Worm (Caenorhabditis elegans) whole organism, L3 larva: ENCODE measurements around the gene cpna-4.
A peak's percentile ranks its signal among the peaks of the same experiment; 100 is the strongest.

ENCODE experiments used
- ama-1 ChIP-seq: fragments of 150-350 bp; optimal IDR thresholded peaks from 2 replicates; lab custom pipeline; 2018
- ceh-82 ChIP-seq: fragments of 150-350 bp; optimal IDR thresholded peaks from 2 replicates; lab custom pipeline; 2014; ENCODE audit warnings: missing biosample characterization, missing genetic modification characterization
- daf-12 ChIP-seq: fragments of 150-350 bp; optimal IDR thresholded peaks from 2 replicates; lab custom pipeline; 2014; ENCODE audit warnings: missing biosample characterization, missing genetic modification reagents, missing genetic modification characterization
- egl-5 ChIP-seq: fragments of 150-350 bp; optimal IDR thresholded peaks from 2 replicates; lab custom pipeline; 2017; ENCODE audit warnings: missing biosample characterization, missing genetic modification reagents, missing genetic modification characterization, inconsistent platforms
- elt-3 ChIP-seq, 3 experiments: fragments of 150-350 bp in 1 of 3; sonication (generic microtip) in 2 of 3; optimal IDR thresholded peaks; 2 replicates in 2 of 3; 4 replicates in 1 of 3; lab custom pipeline; 2014 to 2017; ENCODE audit warnings: missing biosample characterization in 3 of 3, missing genetic modification characterization in 3 of 3
- fkh-10 ChIP-seq: sonication (generic microtip); optimal IDR thresholded peaks from 2 replicates; lab custom pipeline; 2017; ENCODE audit warnings: missing biosample characterization, missing genetic modification reagents, missing genetic modification characterization
- jun-1 ChIP-seq: fragments of 150-350 bp; optimal IDR thresholded peaks from 2 replicates; lab custom pipeline; 2014; ENCODE audit warnings: missing biosample characterization, missing genetic modification reagents, missing genetic modification characterization
- lin-39 ChIP-seq: fragments of 150-350 bp; optimal IDR thresholded peaks from 2 replicates; lab custom pipeline; 2018; ENCODE audit warnings: missing biosample characterization, missing genetic modification reagents, missing genetic modification characterization
- lsy-12 ChIP-seq: sonication (generic microtip); optimal IDR thresholded peaks from 2 replicates; lab custom pipeline; 2016; ENCODE audit warnings: mild to moderate bottlenecking, missing genetic modification characterization, missing compliant biosample characterization
- nhr-11 ChIP-seq: fragments of 150-350 bp; optimal IDR thresholded peaks from 2 replicates; lab custom pipeline; 2014; ENCODE audit warnings: missing biosample characterization, missing genetic modification characterization
- nhr-12 ChIP-seq: fragments of 150-350 bp; optimal IDR thresholded peaks from 2 replicates; lab custom pipeline; 2014; ENCODE audit warnings: missing biosample characterization, missing genetic modification characterization
- nhr-237 ChIP-seq: fragments of 150-350 bp; optimal IDR thresholded peaks from 2 replicates; lab custom pipeline; 2014; ENCODE audit warnings: missing biosample characterization, missing genetic modification characterization
- nhr-25 ChIP-seq: sonication (generic microtip); optimal IDR thresholded peaks from 2 replicates; lab custom pipeline; 2017; ENCODE audit warnings: missing biosample characterization, missing genetic modification characterization
- nhr-28 ChIP-seq: fragments of 150-350 bp; optimal IDR thresholded peaks from 2 replicates; lab custom pipeline; 2014; ENCODE audit warnings: missing biosample characterization, missing genetic modification characterization
- nhr-67 ChIP-seq: fragments of 150-350 bp; optimal IDR thresholded peaks from 2 replicates; lab custom pipeline; 2014; ENCODE audit warnings: missing biosample characterization, missing genetic modification characterization
- pqm-1 ChIP-seq: fragments of 150-350 bp; optimal IDR thresholded peaks from 2 replicates; lab custom pipeline; 2017; ENCODE audit warnings: missing biosample characterization, missing genetic modification characterization, inconsistent platforms
- skn-1 ChIP-seq: fragments of 150-350 bp; optimal IDR thresholded peaks from 2 replicates; lab custom pipeline; 2014; ENCODE audit warnings: missing biosample characterization, missing genetic modification characterization
- unc-62 ChIP-seq: fragments of 150-350 bp; sonication (generic microtip); optimal IDR thresholded peaks from 4 replicates; lab custom pipeline; 2014; ENCODE audit warnings: missing biosample characterization, missing genetic modification reagents, missing genetic modification characterization
- zag-1 ChIP-seq: fragments of 150-350 bp; optimal IDR thresholded peaks from 2 replicates; lab custom pipeline; 2014; ENCODE audit warnings: missing biosample characterization, missing genetic modification characterization
- ztf-11 ChIP-seq: fragments of 150-350 bp; optimal IDR thresholded peaks from 2 replicates; lab custom pipeline; 2014; ENCODE audit warnings: missing biosample characterization, missing genetic modification characterization
- ztf-4 ChIP-seq: fragments of 150-350 bp; optimal IDR thresholded peaks from 2 replicates; lab custom pipeline; 2014; ENCODE audit warnings: missing biosample characterization, missing genetic modification characterization

cpna-4 gene

DNA sequence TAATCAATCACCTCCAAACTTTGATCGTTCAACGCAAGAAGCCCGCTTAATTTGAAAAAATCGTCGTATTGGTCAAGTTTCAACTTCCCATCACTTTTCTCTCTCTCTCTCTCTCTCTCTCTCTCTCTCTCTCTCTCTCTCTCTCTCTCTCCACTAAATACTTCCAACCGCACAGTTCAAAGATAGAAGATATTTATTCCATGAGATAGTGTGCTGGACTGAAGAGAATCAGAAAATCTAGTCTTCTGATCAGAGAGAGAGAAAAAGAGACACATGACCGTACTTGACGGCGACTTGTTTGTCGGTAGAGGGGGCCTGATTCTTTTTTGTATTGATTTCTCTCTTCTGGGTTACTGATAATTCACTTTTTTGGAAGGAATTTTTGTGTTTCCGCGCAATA lies 37.3 kb downstream of the cpna-4 start (continued):
- no peak for TF ChIP-seq nhr-67 (tag; lab: Kevin White, UChicago)
- TF ChIP-seq unc-62 (GFP tag; lab: Kevin White, UChicago) = peak; percentile 22
- no peak for TF ChIP-seq lin-39 (tag; lab: Kevin White, UChicago)
- TF ChIP-seq egl-5 (tag; lab: Kevin White, UChicago) = no peak
- no peak for TF ChIP-seq ztf-11 (tag; lab: Kevin White, UChicago)
- TF ChIP-seq nhr-28 = no peak
- TF ChIP-seq skn-1 (tag; lab: Kevin White, UChicago) = no peak

DNA sequence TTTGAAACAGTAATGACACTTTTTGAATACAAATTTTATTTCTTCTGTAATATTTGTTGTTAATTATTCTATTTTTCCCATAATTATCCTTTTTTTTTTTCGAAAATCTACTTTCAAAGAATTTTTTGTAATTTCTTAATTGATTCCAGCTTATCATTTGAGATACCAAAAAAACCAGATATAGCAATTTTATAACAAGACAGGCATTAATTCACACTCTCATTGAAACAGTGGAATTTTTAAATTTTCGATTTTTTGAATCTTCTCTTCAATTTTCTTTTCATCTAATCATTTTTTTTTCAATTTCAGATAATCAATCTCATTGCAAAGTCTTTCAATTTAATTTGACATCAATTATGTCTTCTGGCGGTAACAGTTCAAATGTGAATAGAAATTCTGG lies 38.6 kb downstream of the cpna-4 start, which contains the start of gene nhr-5:
TSS of gene nhr-5 (plus strand) at position 301 of the 400 bp plus-strand sequence.
- TF ChIP-seq ama-1 (lab: Kevin White, UChicago) (no peak), daf-12 (tag; lab: Kevin White, UChicago) (no peak), ztf-4 (tag; lab: Kevin White, UChicago) (no peak), pqm-1 (tag; lab: Kevin White, UChicago) (no peak), nhr-67 (tag; lab: Kevin White, UChicago) (no peak), jun-1 (tag; lab: Kevin White, UChicago) (no peak), fkh-10 (GFP tag; lab: Kevin White, UChicago) (no peak), ceh-82 (no peak), nhr-12 (tag; lab: Kevin White, UChicago) (no peak), ztf-11 (tag; lab: Kevin White, UChicago) (no peak), elt-3 (tag; optimal IDR thresholded peaks at IDR 0.05; lab: Kevin White, UChicago) (no peak), nhr-25 (tag; lab: Kevin White, UChicago) (no peak), egl-5 (tag; lab: Kevin White, UChicago) (no peak), lsy-12 (tag; lab: Kevin White, UChicago) (no peak), nhr-11 (tag; lab: Kevin White, UChicago) (no peak)

DNA sequence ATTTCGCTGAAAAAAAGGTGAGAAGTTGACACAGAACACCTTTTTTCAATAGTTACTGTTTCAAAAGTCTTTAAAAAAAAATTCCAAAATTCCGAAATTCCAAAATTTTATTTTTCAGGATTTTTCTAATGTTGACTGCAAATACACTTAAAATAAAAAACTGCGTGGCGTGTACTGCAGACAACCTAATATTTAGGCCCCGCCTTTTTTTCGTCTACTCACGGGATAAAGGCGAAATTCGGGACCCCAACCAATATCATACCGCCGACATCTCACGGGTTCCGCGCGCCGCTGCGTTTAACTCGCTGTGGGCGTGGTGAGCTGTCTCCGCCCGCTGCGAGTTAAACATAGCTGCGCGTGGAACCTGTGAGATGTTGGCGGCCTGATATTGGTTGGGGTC lies 41.2 kb downstream of the cpna-4 start:
- TF ChIP-seq nhr-237 (tag; lab: Kevin White, UChicago) = no peak
- no peak for TF ChIP-seq lsy-12 (tag; lab: Kevin White, UChicago)
- TF ChIP-seq skn-1 (tag; lab: Kevin White, UChicago) = no peak
- no peak for TF ChIP-seq zag-1 (tag; lab: Kevin White, UChicago)
- TF ChIP-seq, all 47 proteins: peak for 0
